Worm (Caenorhabditis elegans) whole organism, late embryonic: Measurements from ENCODE around the gene C25D7.15.
"Not testable (repeated sequence)": the region's sequence is repeated elsewhere in the genome, so short reads cannot be mapped to it uniquely, and the experiment has no call there.

ENCODE experiments used
- C08G9.2 ChIP-seq: sonication (generic microtip); optimal IDR thresholded peaks from 2 replicates; lab custom pipeline; 2016; ENCODE audit warnings: mild to moderate bottlenecking, missing genetic modification characterization, moderate library complexity, missing compliant biosample characterization
- T23F11.4 ChIP-seq: fragments of 200-800 bp; sonication (Bioruptor generic); optimal IDR thresholded peaks from 2 replicates; lab custom pipeline; 2018; ENCODE audit warnings: mild to moderate bottlenecking, missing genetic modification characterization, missing compliant biosample characterization
- Y22D7AL.16 ChIP-seq: sonication (generic microtip); optimal IDR thresholded peaks from 2 replicates; lab custom pipeline; 2016; ENCODE audit warnings: missing genetic modification characterization, missing compliant biosample characterization
- ceh-18 ChIP-seq: sonication (generic microtip); optimal IDR thresholded peaks from 2 replicates; lab custom pipeline; 2016; ENCODE audit warnings: missing genetic modification characterization, missing compliant biosample characterization
- ceh-30 ChIP-seq: fragments of 150-350 bp; optimal IDR thresholded peaks from 2 replicates; lab custom pipeline; 2014; ENCODE audit warnings: missing biosample characterization, missing genetic modification characterization
- ceh-31 ChIP-seq: sonication (generic microtip); optimal IDR thresholded peaks from 2 replicates; lab custom pipeline; 2016; ENCODE audit warnings: missing genetic modification characterization, missing compliant biosample characterization
- ceh-34 ChIP-seq: sonication (generic microtip); optimal IDR thresholded peaks from 2 replicates; lab custom pipeline; 2016; ENCODE audit warnings: mild to moderate bottlenecking, missing genetic modification characterization, missing compliant biosample characterization
- ceh-6 ChIP-seq: fragments of 200-800 bp; sonication (Bioruptor generic); optimal IDR thresholded peaks from 2 replicates; lab custom pipeline; 2018; ENCODE audit warnings: mild to moderate bottlenecking, missing genetic modification characterization, missing compliant biosample characterization
- ceh-9 ChIP-seq: sonication (generic microtip); optimal IDR thresholded peaks from 2 replicates; lab custom pipeline; 2016; ENCODE audit warnings: mild to moderate bottlenecking, missing genetic modification characterization, inconsistent platforms, missing compliant biosample characterization
- che-1 ChIP-seq: sonication (generic microtip); optimal IDR thresholded peaks from 2 replicates; lab custom pipeline; 2016; ENCODE audit warnings: mild to moderate bottlenecking, missing genetic modification characterization, missing compliant biosample characterization
- dve-1 ChIP-seq: sonication (generic microtip); optimal IDR thresholded peaks from 2 replicates; lab custom pipeline; 2017; ENCODE audit warnings: antibody characterized with exemption, mild to moderate bottlenecking, missing genetic modification characterization, missing compliant biosample characterization
- ets-4 ChIP-seq: sonication (generic microtip); optimal IDR thresholded peaks from 2 replicates; lab custom pipeline; 2016; ENCODE audit warnings: missing genetic modification characterization, missing compliant biosample characterization
- hlh-6 ChIP-seq: sonication (generic microtip); optimal IDR thresholded peaks from 2 replicates; lab custom pipeline; 2016; ENCODE audit warnings: missing genotype, missing genetic modification characterization, missing compliant biosample characterization
- mec-3 ChIP-seq: sonication (generic microtip); optimal IDR thresholded peaks from 2 replicates; lab custom pipeline; 2016; ENCODE audit warnings: borderline replicate concordance, missing genetic modification characterization, missing compliant biosample characterization
- nfya-1 ChIP-seq: sonication (generic microtip); optimal IDR thresholded peaks from 2 replicates; lab custom pipeline; 2017; ENCODE audit warnings: missing genetic modification characterization, mild to moderate bottlenecking, missing compliant biosample characterization, antibody characterized with exemption, moderate library complexity
- nhr-11 ChIP-seq: fragments of 150-350 bp; optimal IDR thresholded peaks from 2 replicates; lab custom pipeline; 2014; ENCODE audit warnings: missing biosample characterization, missing genetic modification characterization
- nhr-232 ChIP-seq: sonication (generic microtip); optimal IDR thresholded peaks from 2 replicates; lab custom pipeline; 2016; ENCODE audit warnings: missing genetic modification characterization, missing compliant biosample characterization
- pqm-1 ChIP-seq: sonication (generic microtip); optimal IDR thresholded peaks from 2 replicates; lab custom pipeline; 2016; ENCODE audit warnings: missing genetic modification characterization, missing compliant biosample characterization
- rnt-1 ChIP-seq: sonication (generic microtip); optimal IDR thresholded peaks from 2 replicates; lab custom pipeline; 2016; ENCODE audit warnings: missing genetic modification characterization, missing compliant biosample characterization
- sox-2 ChIP-seq: fragments of 200-800 bp; sonication (Bioruptor generic); IDR thresholded peaks from 2 replicates; pipeline ENCODE4 v1.3.6; 2022; ENCODE audit warnings: missing genetic modification reagents, missing genetic modification characterization, missing compliant biosample characterization
- syd-9 ChIP-seq: sonication (generic microtip); optimal IDR thresholded peaks from 2 replicates; lab custom pipeline; 2016; ENCODE audit warnings: mild to moderate bottlenecking, missing genetic modification characterization, moderate library complexity, missing compliant biosample characterization
- tbx-7 ChIP-seq: sonication (generic microtip); optimal IDR thresholded peaks from 2 replicates; lab custom pipeline; 2016; ENCODE audit warnings: missing genotype, missing genetic modification characterization, missing compliant biosample characterization
- unc-86 ChIP-seq: sonication (generic microtip); optimal IDR thresholded peaks from 2 replicates; lab custom pipeline; 2016; ENCODE audit warnings: missing genetic modification characterization, missing compliant biosample characterization
- ztf-16 ChIP-seq: sonication (generic microtip); optimal IDR thresholded peaks from 2 replicates; lab custom pipeline; 2017; ENCODE audit warnings: missing genetic modification characterization, missing compliant biosample characterization

Gene C25D7.15

DNA sequence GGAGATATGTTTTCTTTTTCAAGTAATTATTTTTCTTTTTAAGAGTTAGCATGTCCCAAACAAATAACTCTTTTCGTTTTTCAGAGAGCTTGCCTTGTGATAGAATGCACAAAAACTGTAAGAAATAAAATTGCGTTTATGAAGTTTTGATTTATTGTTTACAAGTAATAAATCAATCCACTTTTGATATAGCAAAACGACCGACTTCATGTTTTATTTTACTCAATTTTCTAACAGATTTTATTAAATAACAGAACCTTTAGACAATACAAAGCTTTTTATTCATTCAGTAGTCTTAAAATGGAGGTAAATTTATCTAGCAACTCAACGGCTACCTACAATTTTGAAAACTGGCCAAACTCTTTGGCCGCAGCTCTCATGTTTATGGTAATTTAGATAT is 35.1 kb downstream of the C25D7.15 start, which contains the start of gene srx-78:
Gene srx-78, plus strand, starts transcription at position 301 of the 400 bp plus-strand sequence.
- TF ChIP-seq hlh-6 (tag; lab: Kevin White, UChicago) = no peak
- no peak for TF ChIP-seq ets-4 (tag; lab: Kevin White, UChicago)
- no peak for TF ChIP-seq C08G9.2 (tag; lab: Kevin White, UChicago)
- no peak for TF ChIP-seq Y22D7AL.16 (tag; lab: Kevin White, UChicago)
- TF ChIP-seq, all 69 proteins: peak for 0

DNA sequence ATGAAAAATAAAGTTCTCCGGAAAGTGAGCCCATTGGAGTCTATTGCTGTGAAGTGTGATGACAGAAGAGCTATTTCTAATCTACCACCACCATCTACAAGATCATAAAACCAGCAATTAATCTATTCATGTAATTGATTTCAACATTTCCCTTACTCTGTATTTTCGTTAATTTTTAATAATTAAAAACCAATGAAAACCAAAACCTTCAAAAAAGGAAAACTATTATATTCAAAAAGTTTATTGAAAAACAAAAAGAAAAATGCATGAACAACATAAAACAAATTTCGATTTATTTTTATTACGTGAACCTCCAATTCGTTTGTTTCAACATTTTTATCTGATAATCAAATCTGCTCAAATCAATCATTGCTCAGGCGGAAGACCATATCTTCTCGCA is 39.8 kb downstream of the C25D7.15 start, which contains the start of gene C01G10.1:
Gene C01G10.1, plus strand, starts transcription at position 301 of the 400 bp plus-strand sequence.
- no peak for TF ChIP-seq ceh-6
- TF ChIP-seq Y22D7AL.16 (tag; lab: Kevin White, UChicago) = no peak
- no peak for TF ChIP-seq unc-86 (tag; lab: Kevin White, UChicago)
- no peak for TF ChIP-seq nhr-11 (tag; lab: Kevin White, UChicago)
- no peak for TF ChIP-seq ceh-18 (tag; lab: Kevin White, UChicago)
- TF ChIP-seq che-1 (tag; lab: Kevin White, UChicago) = no peak
- TF ChIP-seq ztf-16 = no peak
- TF ChIP-seq tbx-7 (tag; lab: Kevin White, UChicago) = no peak
- no peak for TF ChIP-seq syd-9
- TF ChIP-seq ceh-31 (tag; lab: Kevin White, UChicago) = no peak
- TF ChIP-seq nfya-1 (tag; lab: Kevin White, UChicago) = no peak
- TF ChIP-seq rnt-1 = no peak
- TF ChIP-seq C08G9.2 (tag; lab: Kevin White, UChicago) = no peak
- TF ChIP-seq dve-1 = no peak
- TF ChIP-seq nhr-232 (tag; lab: Kevin White, UChicago) = no peak
- TF ChIP-seq T23F11.4 (GFP tag; lab: Kevin White, UChicago) = no peak
- TF ChIP-seq sox-2 (GFP tag; lab: Robert Waterston, UW) = no peak
- TF ChIP-seq mec-3 (tag; lab: Kevin White, UChicago) = no peak
- TF ChIP-seq ceh-9 (tag; lab: Kevin White, UChicago) = no peak

DNA sequence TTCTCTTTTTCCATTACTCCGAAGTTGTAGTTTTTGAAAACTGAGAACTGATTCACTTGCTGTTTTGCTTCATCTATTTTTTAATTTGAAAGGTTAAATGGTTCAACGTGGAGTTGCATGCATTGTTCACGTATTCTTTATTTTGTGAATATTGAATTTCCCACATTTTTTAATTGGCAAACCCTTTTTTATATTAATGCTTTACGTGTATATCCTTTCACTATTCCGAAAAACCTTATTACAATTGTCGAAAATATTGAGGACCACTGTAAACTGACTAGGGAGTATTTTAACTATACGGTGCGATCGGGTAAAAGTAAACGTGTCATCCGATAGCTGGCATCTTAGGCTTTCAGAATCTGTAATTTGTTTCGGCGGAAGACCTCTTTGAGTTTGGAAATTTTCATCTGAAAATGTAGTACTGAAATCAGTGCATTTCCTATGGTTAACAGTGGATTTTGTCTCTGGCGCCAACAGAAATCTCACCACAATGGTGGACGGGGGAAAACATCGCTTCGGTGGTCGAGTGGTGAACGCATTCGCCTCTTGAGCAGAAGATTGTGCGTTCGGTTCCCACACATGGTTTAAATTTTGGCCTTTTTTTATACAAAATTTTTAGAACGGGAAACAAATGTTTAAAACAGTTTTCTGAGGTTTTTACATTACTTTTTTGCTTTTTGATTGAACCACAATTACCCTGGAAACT is 46.4 kb downstream of the C25D7.15 start, which contains the start of gene C01G10.14:
Gene C01G10.14, minus strand, starts transcription at position 51 of the 706 bp plus-strand sequence.
- not testable (repeated sequence) for TF ChIP-seq tbx-7 (tag; lab: Kevin White, UChicago); ceh-34 (tag; lab: Kevin White, UChicago); sox-2 (GFP tag; lab: Robert Waterston, UW)
- TF ChIP-seq, all 69 proteins: peak for 0; not testable (repeated sequence) for 69

DNA sequence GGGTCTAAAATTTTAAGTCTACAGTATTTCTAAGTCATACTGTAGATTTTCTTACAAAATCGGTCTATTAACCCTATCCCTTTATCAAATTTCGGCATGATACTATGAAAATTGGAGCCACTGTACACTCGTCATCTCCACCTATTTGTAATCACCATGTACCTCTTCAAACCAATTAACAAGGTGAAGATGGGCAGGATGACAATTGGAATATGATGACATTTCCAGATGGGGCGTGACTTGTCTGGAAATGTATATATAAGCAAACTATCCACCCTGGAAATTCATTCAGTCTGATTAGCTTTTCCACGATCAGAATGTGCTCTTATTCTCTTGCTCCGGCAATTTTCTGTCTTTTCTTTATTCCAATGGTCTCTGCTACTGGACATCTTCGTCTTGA is 49.7 kb downstream of the C25D7.15 start, which contains the start of gene Y75B12A.2:
Gene Y75B12A.2, plus strand, starts transcription at position 301 of the 400 bp plus-strand sequence.
- TF ChIP-seq pqm-1 (tag; lab: Kevin White, UChicago) (no peak), ceh-30 (no peak), ceh-31 (tag; lab: Kevin White, UChicago) (no peak)
- TF ChIP-seq, all 69 proteins: peak for 0
